Worm (Caenorhabditis elegans): Measurements from ENCODE around the gene shpk-1.

ce11 chrIII:13615530-13615929 lies 7.7 kb downstream of the shpk-1 start:
- no peak for TF ChIP-seq K12H6.12 (tag; optimal IDR thresholded peaks at IDR 0.05)
- no peak for TF ChIP-seq ama-1 (optimal IDR thresholded peaks at IDR 0.05)
- no peak for TF ChIP-seq ama-1 (GFP tag; optimal IDR thresholded peaks at IDR 0.05)
- TF ChIP-seq nfya-2 (GFP tag; IDR thresholded peaks at IDR 0.05), result no peak
- no peak for TF ChIP-seq madf-8 (GFP tag; conservative IDR thresholded peaks at IDR 0.05)
- no peak for TF ChIP-seq madf-10 (tag; optimal IDR thresholded peaks at IDR 0.05)
- no peak for TF ChIP-seq lsy-27 (tag; optimal IDR thresholded peaks at IDR 0.05; ENCODE audit: borderline replicate concordance, insufficient read depth)
- TF ChIP-seq lin-35 (GFP tag; optimal IDR thresholded peaks at IDR 0.05), result no peak
- no peak for TF ChIP-seq ztf-25 (GFP tag; IDR thresholded peaks at IDR 0.05)
- TF ChIP-seq lin-40 (tag; optimal IDR thresholded peaks at IDR 0.05), result no peak
- TF ChIP-seq attf-3 (GFP tag; conservative IDR thresholded peaks at IDR 0.05), result no peak
- TF ChIP-seq nhr-90 (tag; optimal IDR thresholded peaks at IDR 0.05), result no peak
- TF ChIP-seq Y79H2A.3 (GFP tag; conservative IDR thresholded peaks at IDR 0.05), result no peak

Data from whole organism, young adult.